Fruit fly (Drosophila melanogaster): Measurements from ENCODE around the gene Polr2J.

Gene Polr2J

DNA sequence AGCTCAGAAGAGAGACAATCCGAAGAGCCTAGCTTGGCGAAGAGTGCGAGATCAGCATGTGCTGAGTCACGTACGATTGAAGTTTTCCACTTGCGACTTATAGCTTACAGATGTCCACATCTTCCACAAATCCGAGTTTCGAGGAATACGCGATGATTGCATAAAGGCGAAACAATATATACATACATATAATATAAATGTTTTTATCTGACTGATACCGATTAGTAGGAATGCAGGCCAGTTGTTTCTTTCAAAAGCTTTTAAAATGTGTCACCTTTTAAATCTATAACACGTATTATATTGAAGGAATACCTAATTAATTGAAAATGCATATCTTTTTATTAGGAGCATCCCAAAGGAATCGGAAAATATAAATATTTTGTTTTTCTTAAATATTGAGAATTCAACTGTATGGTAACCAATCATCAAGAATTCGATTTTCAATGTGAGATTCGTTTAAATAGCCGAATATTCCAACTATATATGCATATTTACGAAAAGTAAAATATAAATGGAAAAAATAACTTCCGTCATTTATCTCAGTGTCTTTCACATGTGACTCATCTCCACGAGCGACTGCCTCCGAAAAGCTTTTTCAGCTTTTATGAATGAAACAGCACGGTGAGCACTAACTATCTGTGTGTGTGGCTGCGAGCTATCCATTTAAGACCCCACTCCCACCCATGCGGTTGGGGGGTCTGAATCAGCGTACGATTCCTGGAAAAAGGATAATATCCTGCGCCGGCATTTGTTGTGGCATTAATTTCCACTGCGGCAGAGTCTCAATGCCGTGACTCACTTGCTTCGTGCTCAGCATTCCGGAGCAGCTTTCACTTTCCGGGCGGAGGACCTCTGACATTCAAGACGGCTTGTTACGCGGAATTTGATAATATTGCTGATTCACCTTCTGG lies 40.6 kb upstream of the Polr2J start (continued):
- TF ChIP-seq BEAF-32 (GFP tag; optimal IDR thresholded peaks at IDR 0.05) (no peak), CG8290 (GFP tag; optimal IDR thresholded peaks at IDR 0.05) (no peak), CG8290 (tag; optimal IDR thresholded peaks at IDR 0.05) (peak in 1 of 2 experiments; percentile 47), Usf (GFP tag; optimal IDR thresholded peaks at IDR 0.05) (no peak), CG1233 (GFP tag; optimal IDR thresholded peaks at IDR 0.05) (peak; percentile 63), p53 (GFP tag; optimal IDR thresholded peaks at IDR 0.05) (no peak), CTCF (GFP tag; optimal IDR thresholded peaks at IDR 0.05) (no peak), CG4730 (GFP tag; IDR thresholded peaks at IDR 0.05) (no peak), sr (GFP tag; IDR thresholded peaks at IDR 0.05) (no peak), CG8359 (GFP tag; optimal IDR thresholded peaks at IDR 0.05; ENCODE audit: borderline replicate concordance) (no peak), vvl (GFP tag; IDR thresholded peaks at IDR 0.05) (no peak), emc (GFP tag; optimal IDR thresholded peaks at IDR 0.05) (no peak), CG17612 (GFP tag; IDR thresholded peaks at IDR 0.05) (no peak), HLHmδ (GFP tag; optimal IDR thresholded peaks at IDR 0.05) (no peak), nom (GFP tag; optimal IDR thresholded peaks at IDR 0.05) (peak; percentile 33), CG9817 (tag; optimal IDR thresholded peaks at IDR 0.05) (peak; percentile 53), gt (GFP tag; IDR thresholded peaks at IDR 0.05) (no peak), MESR4 (GFP tag; optimal IDR thresholded peaks at IDR 0.05) (no peak), da (GFP tag; optimal IDR thresholded peaks at IDR 0.05) (no peak), CG18619 (GFP tag; optimal IDR thresholded peaks at IDR 0.05) (peak; percentile 68), Ravus (GFP tag; IDR thresholded peaks at IDR 0.05) (no peak), jumu (GFP tag; optimal IDR thresholded peaks at IDR 0.05) (no peak), CG10959 (GFP tag; IDR thresholded peaks at IDR 0.05) (no peak), HmgZ (tag; optimal IDR thresholded peaks at IDR 0.05) (peak; percentile 38), GATAe (GFP tag; conservative IDR thresholded peaks at IDR 0.05) (no peak), corto (GFP tag; optimal IDR thresholded peaks at IDR 0.05) (no peak), Med (GFP tag) (peak; percentile 88), wdn (GFP tag; IDR thresholded peaks at IDR 0.05) (no peak), CG10565 (GFP tag; optimal IDR thresholded peaks at IDR 0.05) (no peak), Blimp-1 (GFP tag; optimal IDR thresholded peaks at IDR 0.05) (peak; percentile 55), ase (GFP tag; IDR thresholded peaks at IDR 0.05) (no peak), shn (GFP tag; optimal IDR thresholded peaks at IDR 0.05) (peak; percentile 36), CG15479 (GFP tag; optimal IDR thresholded peaks at IDR 0.05) (no peak), Hand (GFP tag; optimal IDR thresholded peaks at IDR 0.05) (peak; percentile 5), peb (GFP tag; IDR thresholded peaks at IDR 0.05) (no peak), CG11696 (GFP tag; IDR thresholded peaks at IDR 0.05) (0 out of 2 replicates have a peak, but pooled peaks have one; percentile 36), trh (GFP tag; optimal IDR thresholded peaks at IDR 0.05) (no peak), Myb (GFP tag; optimal IDR thresholded peaks at IDR 0.05) (peak; percentile 26), Ssrp (tag; optimal IDR thresholded peaks at IDR 0.05) (no peak), luna (GFP tag; optimal IDR thresholded peaks at IDR 0.05) (no peak), wor (GFP tag; IDR thresholded peaks at IDR 0.05) (no peak), eyg (GFP tag; optimal IDR thresholded peaks at IDR 0.05) (peak; percentile 32), sd (tag; optimal IDR thresholded peaks at IDR 0.05) (peak; percentile 53), CG2199 (GFP tag; IDR thresholded peaks at IDR 0.05) (no peak), btn (GFP tag; optimal IDR thresholded peaks at IDR 0.05) (no peak), gsb (GFP tag; IDR thresholded peaks at IDR 0.05) (no peak), CG2712 (tag; optimal IDR thresholded peaks at IDR 0.05) (peak; percentile 72), CG30020 (tag; optimal IDR thresholded peaks at IDR 0.05) (no peak), CG14050 (GFP tag; IDR thresholded peaks at IDR 0.05) (peak; percentile 49; the same call in 2 of the 3 replicates), crol (GFP tag; IDR thresholded peaks at IDR 0.05) (no peak), Lpt (GFP tag; optimal IDR thresholded peaks at IDR 0.05) (no peak)
